Worm (Caenorhabditis elegans): Measurements from ENCODE around the gene K11H12.1.

Gene K11H12.1

DNA sequence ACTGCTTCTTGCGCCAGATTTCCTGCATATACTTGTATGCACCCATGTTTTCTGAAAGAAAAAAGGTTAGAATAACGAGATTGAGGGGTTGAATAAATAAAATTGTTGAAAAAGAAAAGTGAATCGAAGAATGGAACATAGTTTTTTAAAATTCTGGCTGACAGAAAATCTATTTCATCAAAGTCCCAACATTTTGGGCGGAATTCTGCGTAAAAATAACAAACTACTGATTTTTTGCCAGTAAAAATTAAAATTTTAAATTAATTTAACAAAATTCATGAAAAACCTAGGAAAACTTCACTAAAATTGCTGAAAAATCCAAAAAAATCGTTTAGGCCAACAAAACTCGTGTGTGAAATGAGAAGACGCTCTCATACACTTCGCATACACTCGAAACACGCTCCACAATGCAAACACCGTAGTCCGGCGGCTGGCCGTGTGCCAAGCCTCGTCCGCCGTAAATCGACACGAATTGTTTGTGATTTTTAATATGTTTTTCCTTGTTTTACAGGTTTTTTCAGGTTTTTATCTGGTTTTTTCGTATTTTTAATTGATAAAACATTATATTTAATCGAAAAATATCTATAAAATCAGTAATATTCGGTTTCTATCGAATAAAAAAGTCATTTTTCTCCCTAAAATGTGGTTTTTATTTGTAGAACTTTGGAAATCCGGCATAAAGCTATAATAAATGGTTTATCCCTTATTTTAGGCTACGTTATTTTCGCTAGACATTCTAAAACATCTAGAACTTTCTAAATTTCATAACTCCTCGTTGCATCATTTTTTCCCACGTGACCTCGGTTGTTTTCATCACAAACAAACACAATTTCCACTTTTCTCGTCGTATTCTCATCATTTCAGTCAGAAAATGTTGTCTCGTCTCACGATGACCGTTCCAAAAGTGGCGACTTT lies 1.6 kb upstream of the K11H12.1 start, which contains the start of the genes rpl-15 and K11H12.8 (continued):
- TF ChIP-seq madf-2 (tag; optimal IDR thresholded peaks at IDR 0.05) (peak; percentile 90), ceh-24 (tag; optimal IDR thresholded peaks at IDR 0.05) (peak; percentile 71), ceh-48 (tag; optimal IDR thresholded peaks at IDR 0.05) (peak; percentile 85), ztf-16 (tag; optimal IDR thresholded peaks at IDR 0.05) (peak; percentile 97), pros-1 (tag; optimal IDR thresholded peaks at IDR 0.05) (peak; percentile 90), hlh-30 (tag; optimal IDR thresholded peaks at IDR 0.05; ENCODE audit: insufficient read depth) (peak; percentile 94), ceh-19 (GFP tag; optimal IDR thresholded peaks at IDR 0.05) (peak; percentile 84), eyg-1 (tag; optimal IDR thresholded peaks at IDR 0.05) (peak; percentile 82), elt-4 (tag; optimal IDR thresholded peaks at IDR 0.05) (no peak), C08G9.2 (tag; optimal IDR thresholded peaks at IDR 0.05) (peak; percentile 89), unc-55 (GFP tag; optimal IDR thresholded peaks at IDR 0.05) (peak; percentile 84), pag-3 (tag; optimal IDR thresholded peaks at IDR 0.05; ENCODE audit: borderline replicate concordance) (peak; percentile 89), pqm-1 (tag; optimal IDR thresholded peaks at IDR 0.05) (peak; percentile 98), tbx-7 (tag; optimal IDR thresholded peaks at IDR 0.05) (peak; percentile 80), dve-1 (tag; optimal IDR thresholded peaks at IDR 0.05) (peak; percentile 99), fax-1 (tag; optimal IDR thresholded peaks at IDR 0.05) (peak; percentile 84), unc-42 (tag; optimal IDR thresholded peaks at IDR 0.05) (peak; percentile 94), sox-4 (tag; optimal IDR thresholded peaks at IDR 0.05) (peak; percentile 84), pha-2 (tag; optimal IDR thresholded peaks at IDR 0.05) (peak; percentile 87)

ce11 chrIV:649365-649764 lies 3.9 kb downstream of the K11H12.1 start, which contains the start of gene K11H12.9:
Gene K11H12.9 (plus strand): TSS chrIV:649665.
- TF ChIP-seq tbx-7 (tag; optimal IDR thresholded peaks at IDR 0.05), result no peak
- no peak for TF ChIP-seq ceh-34 (tag; optimal IDR thresholded peaks at IDR 0.05)
- TF ChIP-seq unc-86 (tag; optimal IDR thresholded peaks at IDR 0.05), result no peak
- TF ChIP-seq pat-9 (tag; optimal IDR thresholded peaks at IDR 0.05), result no peak
- TF ChIP-seq F13H6.1 (tag; optimal IDR thresholded peaks at IDR 0.05), result no peak
- no peak for TF ChIP-seq fax-1 (tag; optimal IDR thresholded peaks at IDR 0.05)
- TF ChIP-seq K09A11.1 (tag; optimal IDR thresholded peaks at IDR 0.05; ENCODE audit: insufficient read depth), result no peak
- TF ChIP-seq eyg-1 (tag; optimal IDR thresholded peaks at IDR 0.05), result no peak
- TF ChIP-seq mec-3 (tag; optimal IDR thresholded peaks at IDR 0.05; ENCODE audit: borderline replicate concordance), result no peak
- no peak for TF ChIP-seq Y22D7AL.16 (tag; optimal IDR thresholded peaks at IDR 0.05)
- no peak for TF ChIP-seq fkh-6 (tag; optimal IDR thresholded peaks at IDR 0.05)
- no peak for TF ChIP-seq C08G9.2 (tag; optimal IDR thresholded peaks at IDR 0.05)
- TF ChIP-seq T23F11.4 (GFP tag; optimal IDR thresholded peaks at IDR 0.05), result no peak
- no peak for TF ChIP-seq gmeb-2 (tag; optimal IDR thresholded peaks at IDR 0.05)
- TF ChIP-seq elt-2 (tag; optimal IDR thresholded peaks at IDR 0.05), result no peak

DNA sequence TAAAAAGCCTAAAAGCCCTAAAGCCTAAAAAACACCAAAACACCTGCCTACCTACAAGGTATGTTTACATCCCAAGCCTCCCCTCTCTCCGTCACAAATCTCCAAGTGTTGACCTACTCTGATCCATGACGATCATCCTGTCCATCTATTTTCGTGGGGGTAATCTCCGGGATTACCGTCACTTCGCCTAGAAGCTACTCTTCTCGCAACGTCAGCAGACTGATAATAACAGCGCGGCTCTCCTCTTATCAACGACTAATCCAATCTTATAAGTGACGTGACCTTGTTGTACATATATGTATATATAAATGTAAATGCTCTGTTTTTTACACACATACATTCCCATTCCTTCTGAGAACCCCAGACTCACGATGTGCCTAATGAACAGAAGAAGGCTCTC lies 4.9 kb downstream of the K11H12.1 start:
- no peak for TF ChIP-seq pat-9 (tag; optimal IDR thresholded peaks at IDR 0.05)
- TF ChIP-seq elt-4 (tag; optimal IDR thresholded peaks at IDR 0.05), result no peak
- TF ChIP-seq ceh-34 (tag; optimal IDR thresholded peaks at IDR 0.05), result no peak

DNA sequence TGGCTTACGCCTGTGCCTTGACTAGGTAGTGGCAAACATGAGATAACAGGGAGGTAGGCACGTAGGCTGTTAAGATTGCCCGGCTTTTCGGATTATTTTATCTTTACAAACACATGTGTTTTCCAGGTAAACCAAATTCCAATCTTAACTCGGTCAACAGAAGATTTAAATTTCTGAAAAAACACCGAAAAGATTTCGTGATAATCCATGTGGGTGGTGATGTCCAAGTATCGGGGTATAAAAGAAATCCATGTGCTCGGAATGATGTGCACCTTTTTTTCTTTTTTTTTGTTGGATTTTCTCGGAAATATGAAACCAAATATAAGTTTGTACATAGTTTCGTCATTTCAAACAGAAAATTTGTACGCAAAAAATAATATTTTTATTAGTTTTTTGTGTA lies 9.7 kb downstream of the K11H12.1 start:
- TF ChIP-seq hlh-13 (GFP tag; optimal IDR thresholded peaks at IDR 0.05) (no peak), elt-4 (tag; optimal IDR thresholded peaks at IDR 0.05) (no peak), hlh-6 (tag; optimal IDR thresholded peaks at IDR 0.05) (no peak), pqm-1 (tag; optimal IDR thresholded peaks at IDR 0.05) (no peak), T23F11.4 (GFP tag; optimal IDR thresholded peaks at IDR 0.05) (no peak), ahr-1 (tag; optimal IDR thresholded peaks at IDR 0.05) (no peak), nfya-1 (tag; optimal IDR thresholded peaks at IDR 0.05) (no peak)
